Fruit fly (Drosophila melanogaster) whole organism, embryonic: ENCODE results near the gene et.
A peak's percentile ranks its signal among the peaks of the same experiment; 100 is the strongest.

Source experiments
- Ada2b ChIP-seq: fragments of 200-800 bp; sonication (Bioruptor generic); IDR thresholded peaks from 2 replicates; pipeline ENCODE4 v1.3.6; 2022; ENCODE audit warnings: missing biosample characterization, missing genetic modification characterization
- Adf1 ChIP-seq: fragments of 200-800 bp; sonication (Bioruptor generic); IDR thresholded peaks from 2 replicates; pipeline ENCODE4 v1.3.6; 2022; ENCODE audit warnings: missing biosample characterization, missing genetic modification characterization
- Bgb ChIP-seq: fragments of 200-800 bp; sonication (Bioruptor generic); IDR thresholded peaks from 2 replicates; pipeline ENCODE4 v1.3.6; 2022; ENCODE audit warnings: missing biosample characterization, missing genetic modification characterization; ENCODE audit not compliant: partially characterized antibody
- CG10147 ChIP-seq: fragments of 200-800 bp; sonication (Bioruptor generic); optimal IDR thresholded peaks from 2 replicates; lab custom pipeline; 2019; ENCODE audit warnings: missing biosample characterization, mild to moderate bottlenecking, missing genetic modification characterization, moderate library complexity
- CG11456 ChIP-seq: fragments of 200-800 bp; sonication (Bioruptor generic); IDR thresholded peaks from 3 replicates; pipeline ENCODE4 v1.3.6; 2022; ENCODE audit warnings: missing biosample characterization, missing genetic modification characterization
- CG11560 ChIP-seq: fragments of 200-800 bp; sonication (Bioruptor generic); IDR thresholded peaks from 3 replicates; pipeline ENCODE4 v1.3.6; 2022; ENCODE audit warnings: missing biosample characterization, missing genetic modification characterization
- CG11696 ChIP-seq: fragments of 200-800 bp; sonication (Bioruptor generic); IDR thresholded peaks from 2 replicates; pipeline ENCODE4 v1.3.6; 2022; ENCODE audit warnings: missing biosample characterization, missing genetic modification characterization
- CG12659 ChIP-seq: fragments of 200-800 bp; sonication (Bioruptor generic); optimal IDR thresholded peaks from 3 replicates; lab custom pipeline; 2017; ENCODE audit warnings: mild to moderate bottlenecking, missing biosample characterization, missing genetic modification reagents, missing genetic modification characterization
- CG12769 ChIP-seq: fragments of 200-800 bp; sonication (Bioruptor generic); optimal IDR thresholded peaks from 2 replicates; lab custom pipeline; 2019; ENCODE audit warnings: missing biosample characterization, mild to moderate bottlenecking, missing genetic modification characterization, moderate library complexity
- CG13424 ChIP-seq: fragments of 200-800 bp; sonication (Bioruptor generic); optimal IDR thresholded peaks from 2 replicates; lab custom pipeline; 2019; ENCODE audit warnings: missing biosample characterization, mild to moderate bottlenecking, missing genetic modification characterization, moderate library complexity
- CG13624 ChIP-seq: fragments of 200-800 bp; sonication (Bioruptor generic); optimal IDR thresholded peaks from 2 replicates; lab custom pipeline; 2016; ENCODE audit warnings: missing biosample characterization, missing genetic modification characterization
- CG18262 ChIP-seq: fragments of 200-800 bp; optimal IDR thresholded peaks from 3 replicates; lab custom pipeline; 2019; ENCODE audit warnings: missing biosample characterization, mild to moderate bottlenecking, missing genetic modification characterization, moderate library complexity
- CG18619 ChIP-seq: fragments of 200-800 bp; sonication (Bioruptor generic); optimal IDR thresholded peaks from 3 replicates; lab custom pipeline; 2017; ENCODE audit warnings: missing biosample characterization, mild to moderate bottlenecking, missing genetic modification characterization
- CG3281 ChIP-seq: fragments of 200-800 bp; sonication (Bioruptor generic); optimal IDR thresholded peaks from 3 replicates; lab custom pipeline; 2017; ENCODE audit warnings: missing biosample characterization, mild to moderate bottlenecking, missing genetic modification characterization
- CG33213 ChIP-seq: fragments of 200-800 bp; sonication (Bioruptor generic); optimal IDR thresholded peaks from 3 replicates; lab custom pipeline; 2016; ENCODE audit warnings: missing biosample characterization, missing genetic modification characterization
- CG3407 ChIP-seq: fragments of 200-800 bp; sonication (Bioruptor generic); optimal IDR thresholded peaks from 2 replicates; lab custom pipeline; 2018; ENCODE audit warnings: missing biosample characterization, mild to moderate bottlenecking, missing genetic modification characterization
- CG34376 ChIP-seq: fragments of 200-800 bp; sonication (Bioruptor generic); optimal IDR thresholded peaks from 2 replicates; lab custom pipeline; 2018; ENCODE audit warnings: missing biosample characterization, mild to moderate bottlenecking, missing genetic modification characterization
- CG43689 ChIP-seq: fragments of 200-800 bp; sonication (Bioruptor generic); IDR thresholded peaks from 2 replicates; pipeline ENCODE4 v1.3.6; 2022; ENCODE audit warnings: missing biosample characterization, missing genetic modification characterization
- CG6689 ChIP-seq: fragments of 200-800 bp; sonication (Bioruptor generic); IDR thresholded peaks from 2 replicates; pipeline ENCODE4 v1.3.6; 2022; ENCODE audit warnings: missing biosample characterization, missing genetic modification characterization
- CG7271 ChIP-seq: fragments of 200-800 bp; sonication (Bioruptor generic); optimal IDR thresholded peaks from 2 replicates; lab custom pipeline; 2018; ENCODE audit warnings: missing biosample characterization, mild to moderate bottlenecking, missing genetic modification characterization, moderate library complexity
- CG7556 ChIP-seq: fragments of 200-800 bp; sonication (Bioruptor generic); optimal IDR thresholded peaks from 2 replicates; lab custom pipeline; 2017; ENCODE audit warnings: missing biosample characterization, mild to moderate bottlenecking, missing genetic modification characterization
- CG7839 ChIP-seq: fragments of 200-800 bp; sonication (Bioruptor generic); optimal IDR thresholded peaks from 3 replicates; lab custom pipeline; 2018; ENCODE audit warnings: missing biosample characterization, mild to moderate bottlenecking, missing genetic modification characterization, moderate library complexity
- CG8944 ChIP-seq: fragments of 200-800 bp; sonication (Bioruptor generic); optimal IDR thresholded peaks from 3 replicates; lab custom pipeline; 2016; ENCODE audit warnings: missing biosample characterization, missing genetic modification characterization
- CG9215 ChIP-seq: fragments of 200-800 bp; sonication (Bioruptor generic); IDR thresholded peaks from 2 replicates; pipeline ENCODE4 v1.3.6; 2022; ENCODE audit warnings: missing biosample characterization, missing genetic modification characterization
- D19B ChIP-seq: fragments of 200-800 bp; sonication (Bioruptor generic); optimal IDR thresholded peaks from 2 replicates; lab custom pipeline; 2017; ENCODE audit warnings: missing biosample characterization, mild to moderate bottlenecking, missing genetic modification characterization
- Dad ChIP-seq: fragments of 200-800 bp; sonication (Bioruptor generic); optimal IDR thresholded peaks from 3 replicates; lab custom pipeline; 2016; ENCODE audit warnings: missing biosample characterization, missing genetic modification characterization
- Dek ChIP-seq: fragments of 200-800 bp; sonication (Bioruptor generic); optimal IDR thresholded peaks from 3 replicates; lab custom pipeline; 2019; ENCODE audit warnings: missing biosample characterization, mild to moderate bottlenecking, missing genetic modification characterization, moderate library complexity
- Dip3 ChIP-seq: fragments of 200-800 bp; sonication (Bioruptor generic); optimal IDR thresholded peaks from 3 replicates; lab custom pipeline; 2016; ENCODE audit warnings: missing biosample characterization, missing genetic modification characterization
- Hmx ChIP-seq: fragments of 200-800 bp; sonication (Bioruptor generic); optimal IDR thresholded peaks from 2 replicates; lab custom pipeline; 2016; ENCODE audit warnings: missing biosample characterization, missing genetic modification characterization
- Meics ChIP-seq: fragments of 200-800 bp; sonication (Bioruptor generic); optimal IDR thresholded peaks from 2 replicates; lab custom pipeline; 2017; ENCODE audit warnings: missing biosample characterization, mild to moderate bottlenecking, missing genetic modification characterization
- Mrtf ChIP-seq: fragments of 200-800 bp; sonication (Bioruptor generic); IDR thresholded peaks from 3 replicates; pipeline ENCODE4 v1.3.6; 2022; ENCODE audit warnings: missing biosample characterization, missing genetic modification characterization
- NC2β ChIP-seq: fragments of 200-800 bp; sonication (Bioruptor generic); optimal IDR thresholded peaks from 2 replicates; lab custom pipeline; 2016; ENCODE audit warnings: missing biosample characterization, missing genetic modification characterization
- Ptx1 ChIP-seq: fragments of 200-800 bp; sonication (Bioruptor generic); IDR thresholded peaks from 2 replicates; pipeline ENCODE4 v1.3.6; 2022; ENCODE audit warnings: missing biosample characterization, missing genetic modification characterization
- Rx ChIP-seq: fragments of 200-800 bp; sonication (Bioruptor generic); IDR thresholded peaks from 2 replicates; pipeline ENCODE4 v1.3.6; 2022; ENCODE audit warnings: missing biosample characterization, missing genetic modification characterization
- ac ChIP-seq: fragments of 200-800 bp; sonication (Bioruptor generic); optimal IDR thresholded peaks from 3 replicates; lab custom pipeline; 2017; ENCODE audit warnings: missing biosample characterization, mild to moderate bottlenecking, missing genetic modification characterization
- btn ChIP-seq: fragments of 200-800 bp; sonication (Bioruptor generic); optimal IDR thresholded peaks from 2 replicates; lab custom pipeline; 2016; ENCODE audit warnings: missing biosample characterization, missing genetic modification characterization
- crp ChIP-seq, 2 experiments: fragments of 200-800 bp; sonication (Bioruptor generic); optimal IDR thresholded peaks; 2 replicates in 1 of 2; 3 replicates in 1 of 2; lab custom pipeline; 2017; ENCODE audit warnings: missing biosample characterization in 2 of 2, missing genetic modification characterization in 2 of 2, mild to moderate bottlenecking in 1 of 2, moderate library complexity in 1 of 2
- disco-r ChIP-seq: fragments of 200-800 bp; sonication (Bioruptor generic); optimal IDR thresholded peaks from 2 replicates; lab custom pipeline; 2016; ENCODE audit warnings: missing biosample characterization, missing genetic modification characterization
- ken ChIP-seq: fragments of 200-800 bp; sonication (Bioruptor generic); IDR thresholded peaks from 3 replicates; pipeline ENCODE4 v1.3.6; 2022; ENCODE audit warnings: missing biosample characterization, missing genetic modification characterization
- nom ChIP-seq: fragments of 200-800 bp; sonication (Bioruptor generic); optimal IDR thresholded peaks from 2 replicates; lab custom pipeline; 2017; ENCODE audit warnings: missing biosample characterization, missing genetic modification characterization, mild to moderate bottlenecking, moderate library complexity, missing genetic modification reagents
- pan ChIP-seq, 4 experiments: fragments of >200 bp in 3 of 4; fragments of 200-800 bp in 1 of 4; sonication (Bioruptor generic) in 1 of 4; optimal IDR thresholded peaks in 3 of 4; IDR thresholded peaks in 1 of 4; 2 replicates each; pipeline versions ENCODE4 v1.3.6 to Lab custom; 2017 to 2022; ENCODE audit warnings: missing biosample characterization in 2 of 4, missing genetic modification characterization in 2 of 4, mixed read lengths in 1 of 4
- peb ChIP-seq: fragments of 200-800 bp; sonication (Bioruptor generic); IDR thresholded peaks from 2 replicates; pipeline ENCODE4 v1.3.6; 2022; ENCODE audit warnings: missing biosample characterization, missing genetic modification characterization
- repo ChIP-seq: fragments of 200-800 bp; sonication (Bioruptor generic); optimal IDR thresholded peaks from 2 replicates; lab custom pipeline; 2016; ENCODE audit warnings: missing biosample characterization, missing genetic modification characterization
- seq ChIP-seq: fragments of 200-800 bp; sonication (Bioruptor generic); IDR thresholded peaks from 2 replicates; pipeline ENCODE4 v1.3.6; 2022; ENCODE audit warnings: missing biosample characterization, missing genetic modification characterization
- slbo ChIP-seq: fragments of 200-800 bp; sonication (Bioruptor generic); IDR thresholded peaks from 2 replicates; pipeline ENCODE4 v1.3.6; 2022; ENCODE audit warnings: missing biosample characterization, missing genetic modification characterization
- sob ChIP-seq: fragments of 200-800 bp; sonication (Bioruptor generic); IDR thresholded peaks from 2 replicates; pipeline ENCODE4 v1.3.6; 2022; ENCODE audit warnings: missing biosample characterization, missing genetic modification characterization
- stc ChIP-seq: fragments of 200-800 bp; sonication (Bioruptor generic); IDR thresholded peaks from 2 replicates; pipeline ENCODE4 v1.3.6; 2022; ENCODE audit warnings: missing biosample characterization, missing genetic modification characterization
- tap ChIP-seq: fragments of 200-800 bp; optimal IDR thresholded peaks from 3 replicates; lab custom pipeline; 2019; ENCODE audit warnings: missing biosample characterization, mild to moderate bottlenecking, missing genetic modification characterization, moderate library complexity
- tin ChIP-seq: fragments of 200-800 bp; sonication (Bioruptor generic); optimal IDR thresholded peaks from 3 replicates; lab custom pipeline; 2016; ENCODE audit warnings: missing biosample characterization, missing genetic modification characterization
- yki ChIP-seq: fragments of >200 bp; optimal IDR thresholded peaks from 3 replicates; lab custom pipeline; 2018
- zfh2 ChIP-seq: fragments of 200-800 bp; sonication (Bioruptor generic); optimal IDR thresholded peaks from 2 replicates; lab custom pipeline; 2016; ENCODE audit warnings: missing biosample characterization, missing genetic modification characterization

Gene et

DNA sequence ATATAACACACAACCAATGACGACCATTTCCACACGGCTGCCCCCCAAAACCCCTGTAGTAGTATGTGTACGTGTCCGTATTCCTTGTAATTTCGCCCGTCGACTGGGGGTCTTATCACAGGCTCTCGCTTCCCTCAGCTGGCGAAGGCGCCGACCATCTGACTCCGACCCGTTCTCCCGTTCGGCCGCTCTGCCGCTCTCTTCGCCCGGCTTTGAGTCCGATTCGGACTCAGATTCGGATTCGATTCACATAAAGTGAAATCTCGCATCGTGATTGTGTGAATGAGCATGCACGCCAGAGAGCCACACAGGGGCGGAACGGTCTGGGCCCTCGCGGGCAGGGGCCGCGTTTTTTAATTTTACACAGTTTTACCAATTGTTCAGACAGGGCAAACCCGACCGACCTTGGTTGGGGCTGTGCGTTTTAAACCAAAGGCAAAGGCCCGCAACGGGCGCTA lies 10.0 kb downstream of the et start (continued):
- TF ChIP-seq CG12659 (GFP tag; lab: Kevin White, UChicago) (peak; percentile 3), stc (GFP tag; lab: Robert Waterston, UW) (no peak), Meics (GFP tag; lab: Kevin White, UChicago) (peak; percentile 24), CG18619 (GFP tag; lab: Kevin White, UChicago) (no peak), CG7556 (GFP tag; lab: Kevin White, UChicago) (no peak), CG7271 (tag; lab: Kevin White, UChicago) (no peak), Dip3 (GFP tag; lab: Kevin White, UChicago) (peak; percentile 21), CG10147 (peak; percentile 8), CG3281 (GFP tag; lab: Kevin White, UChicago) (no peak), Bgb (GFP tag; lab: Robert Waterston, UW) (peak; percentile 80), Adf1 (GFP tag; lab: Robert Waterston, UW) (peak; percentile 67), Hmx (no peak), tap (tag; lab: Kevin White, UChicago) (no peak), Ptx1 (peak; percentile 67), btn (GFP tag; lab: Kevin White, UChicago) (no peak), CG13424 (peak; percentile 23), CG11696 (GFP tag; lab: Robert Waterston, UW) (no peak), CG9215 (GFP tag; lab: Robert Waterston, UW) (peak; percentile 62), zfh2 (peak; percentile 40), tin (GFP tag; lab: Kevin White, UChicago) (peak; percentile 7), D19B (GFP tag; lab: Kevin White, UChicago) (no peak), NC2β (GFP tag; lab: Kevin White, UChicago) (peak; percentile 2), CG7839 (tag; lab: Kevin White, UChicago) (peak; percentile 38), CG12769 (tag; lab: Kevin White, UChicago) (peak; percentile 31), CG6689 (GFP tag; lab: Robert Waterston, UW) (peak; percentile 53), yki (no peak), CG11456 (GFP tag; lab: Robert Waterston, UW) (peak; percentile 88), Mrtf (peak; percentile 47; the same call in 2 of the 3 replicates), nom (GFP tag; lab: Kevin White, UChicago) (peak; percentile 24), CG34376 (GFP tag; lab: Kevin White, UChicago) (peak; percentile 19), CG3407 (GFP tag; lab: Kevin White, UChicago) (no peak), ken (GFP tag; lab: Robert Waterston, UW) (peak; percentile 30; the same call in 1 of the 3 replicates), peb (peak; percentile 37; the same call in 1 of the 2 replicates), Rx (GFP tag; lab: Robert Waterston, UW) (peak; percentile 52), disco-r (GFP tag; lab: Kevin White, UChicago) (no peak), CG33213 (peak; percentile 3), crp (GFP tag; optimal IDR thresholded peaks at IDR 0.05; lab: Kevin White, UChicago) (peak in 1 of 2 experiments; percentile 23), CG8944 (peak; percentile 34), slbo (GFP tag; lab: Robert Waterston, UW) (peak; percentile 85), CG11560 (0 out of 3 replicates have a peak, but pooled peaks have one; percentile 43), Dad (no peak), Ada2b (0 out of 2 replicates have a peak, but pooled peaks have one; percentile 24), ac (GFP tag; lab: Kevin White, UChicago) (no peak), CG18262 (tag; lab: Kevin White, UChicago) (no peak), CG13624 (GFP tag; lab: Kevin White, UChicago) (peak; percentile 50), seq (no peak), sob (GFP tag; lab: Robert Waterston, UW) (peak; percentile 75), CG43689 (no peak), repo (GFP tag; lab: Kevin White, UChicago) (no peak), pan (optimal IDR thresholded peaks at IDR 0.05; lab: Kevin White, UChicago) (no peak), pan (GFP tag; optimal IDR thresholded peaks at IDR 0.05 in 1 of 2, IDR thresholded peaks at IDR 0.05 in 1 of 2) (peak in 1 of 2 experiments; percentile 51), Dek (tag; lab: Kevin White, UChicago) (peak; percentile 13)
